Worm (Caenorhabditis elegans) whole organism, young adult: ENCODE results near the gene srab-9.

ENCODE experiments used
- cebp-1 ChIP-seq, 2 experiments: fragments of 200-800 bp in 1 of 2; sonication (Bioruptor generic) in 1 of 2; sonication (generic microtip) in 1 of 2; IDR thresholded peaks in 1 of 2; optimal IDR thresholded peaks in 1 of 2; 2 replicates each; pipeline versions ENCODE4 v1.3.6 to Lab custom; 2017 to 2022; ENCODE audit warnings: missing compliant biosample characterization in 2 of 2, missing genetic modification characterization in 2 of 2, mild to moderate bottlenecking in 1 of 2, missing genetic modification reagents in 1 of 2, moderate library complexity in 1 of 2
- ceh-27 ChIP-seq: fragments of 200-800 bp; sonication (Bioruptor generic); optimal IDR thresholded peaks from 2 replicates; lab custom pipeline; 2018; ENCODE audit warnings: mild to moderate bottlenecking, missing genetic modification characterization, moderate library complexity, missing compliant biosample characterization
- ekl-4 ChIP-seq: fragments of 200-800 bp; sonication (Bioruptor generic); IDR thresholded peaks from 2 replicates; pipeline ENCODE4 v1.3.6; 2022; ENCODE audit warnings: missing genetic modification reagents, missing genetic modification characterization, missing compliant biosample characterization
- mel-28 ChIP-seq: sonication (generic microtip); optimal IDR thresholded peaks from 2 replicates; lab custom pipeline; 2016; ENCODE audit warnings: borderline replicate concordance, mild to moderate bottlenecking, missing genetic modification characterization, missing compliant biosample characterization
- repo-1 ChIP-seq: sonication (generic microtip); optimal IDR thresholded peaks from 2 replicates; lab custom pipeline; 2017; ENCODE audit warnings: mild to moderate bottlenecking, missing genetic modification characterization, missing compliant biosample characterization
- snpc-4 ChIP-seq, 5 experiments: fragments of 150-350 bp in 1 of 5; sonication (generic microtip) in 4 of 5; optimal IDR thresholded peaks; 2 replicates each; lab custom pipeline; 2014 to 2018; ENCODE audit warnings: missing genetic modification characterization in 5 of 5, missing biosample characterization in 3 of 5, antibody characterized with exemption in 2 of 5, mild to moderate bottlenecking in 2 of 5, missing compliant biosample characterization in 2 of 5, missing genotype in 2 of 5, moderate library complexity in 2 of 5, missing genetic modification reagents in 1 of 5

ce11 chrV:3105810-3106209 lies 35.3 kb downstream of the srab-9 start, which contains the start of gene str-69:
- TF ChIP-seq ekl-4 (GFP tag; lab: Robert Waterston, UW): no peak
- no peak for TF ChIP-seq ceh-27
- TF ChIP-seq mel-28 (tag; lab: Kevin White, UChicago): no peak
- no peak for TF ChIP-seq cebp-1 (GFP tag; IDR thresholded peaks at IDR 0.05; lab: Robert Waterston, UW)
- no peak for TF ChIP-seq cebp-1 (tag; optimal IDR thresholded peaks at IDR 0.05; lab: Kevin White, UChicago)
- TF ChIP-seq snpc-4 (GFP tag; optimal IDR thresholded peaks at IDR 0.05; lab: Kevin White, UChicago): no peak
- TF ChIP-seq snpc-4 (tag; optimal IDR thresholded peaks at IDR 0.05; lab: Kevin White, UChicago): no peak
- TF ChIP-seq repo-1: no peak
